Fruit fly (Drosophila melanogaster) whole organism, larva: ENCODE data around the gene CG15431.

Source experiments
- noc ChIP-seq: fragments of 200-800 bp; sonication (Bioruptor generic); optimal IDR thresholded peaks from 3 replicates; lab custom pipeline; 2019; ENCODE audit warnings: missing biosample characterization, mild to moderate bottlenecking, missing genetic modification characterization, moderate library complexity

Gene CG15431

DNA sequence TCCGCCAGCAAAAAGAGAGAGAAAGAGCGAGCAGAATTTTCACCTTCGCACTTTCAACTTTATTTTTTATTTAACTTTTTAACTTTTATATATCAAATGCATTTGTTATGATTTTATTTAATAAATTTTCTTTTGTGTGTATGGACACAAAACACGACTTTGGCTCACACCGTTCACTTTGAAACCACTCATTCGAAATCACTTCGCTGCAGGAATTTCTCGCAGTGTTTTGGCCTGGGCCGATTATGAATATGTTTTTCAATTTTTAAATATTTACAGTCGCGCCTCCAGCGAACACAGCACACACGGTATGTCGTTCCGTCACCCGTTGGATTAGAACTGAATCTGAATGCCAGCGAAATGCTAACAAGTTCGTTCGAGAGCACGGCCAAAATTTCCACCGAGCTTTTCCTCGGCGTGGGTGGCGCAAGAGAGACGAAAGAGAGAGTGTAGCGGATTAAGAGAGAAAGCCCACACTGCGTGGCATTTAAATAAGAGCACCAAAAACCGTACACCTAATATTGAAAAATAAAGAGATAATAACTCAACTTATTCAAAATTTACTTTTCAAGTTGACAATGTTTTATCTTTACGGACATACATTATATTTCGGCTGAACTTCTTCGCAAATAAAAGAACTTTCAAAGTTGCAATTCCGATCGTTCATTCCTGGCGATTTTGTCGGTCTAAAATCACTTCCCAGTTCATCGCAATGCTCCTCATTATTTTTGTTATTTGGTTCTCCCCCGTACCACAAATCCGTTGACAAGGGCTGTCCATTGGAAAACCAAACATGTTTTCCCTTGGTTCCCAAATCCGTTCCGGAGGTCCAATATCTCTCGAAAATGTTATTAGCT, at the start of gene CG15431:
TSS of gene CG15431 (minus strand) at position 402 of the 857 bp plus-strand sequence.
- no peak for TF ChIP-seq noc (tag; lab: Kevin White, UChicago)

DNA sequence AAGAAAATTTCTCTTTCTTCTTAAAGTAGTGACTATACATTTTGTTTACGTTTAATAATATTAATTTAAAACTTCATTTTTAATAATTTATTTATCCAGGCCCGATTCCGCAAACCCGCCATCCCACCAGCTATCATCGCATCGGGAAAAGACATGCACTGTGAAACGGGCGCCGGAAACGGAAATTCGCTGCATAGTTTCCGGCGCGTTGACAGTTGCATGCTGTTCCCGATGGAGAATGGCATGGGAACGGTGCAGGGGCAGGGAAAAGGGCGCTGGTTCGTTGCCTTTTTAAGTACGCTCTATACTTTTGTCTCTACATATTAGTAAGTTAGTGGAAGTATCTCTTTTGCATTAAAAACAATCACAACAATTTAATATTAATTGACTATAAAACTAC, 36.9 kb upstream of the CG15431 start:
- TF ChIP-seq noc (tag; lab: Kevin White, UChicago): no peak

- peak; percentile 2 for TF ChIP-seq noc (tag; lab: Kevin White, UChicago)
Observed at dm6 chr2L:4476672-4477273, 35.7 kb upstream of the CG15431 start, which contains the start of gene ine. Gene ine (minus strand): TSS chr2L:4477022.

DNA sequence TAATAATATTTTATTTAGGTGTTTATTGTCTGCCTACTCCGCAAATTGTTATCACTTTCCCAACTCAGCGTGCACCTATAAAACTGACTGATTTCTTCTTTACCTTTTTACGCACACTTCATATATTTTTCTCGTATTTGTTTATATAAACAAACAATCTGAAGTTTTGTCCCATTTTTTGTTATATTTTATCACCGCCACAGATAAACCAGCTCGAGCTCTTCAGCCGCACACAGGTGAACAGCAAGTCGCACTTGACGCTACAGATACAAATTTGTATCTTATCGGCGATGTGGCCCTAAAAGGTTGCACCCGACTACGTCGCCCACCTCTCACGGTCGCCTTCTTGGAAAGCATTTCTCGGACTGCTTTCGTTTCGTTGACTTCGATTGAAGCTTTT, 34.3 kb upstream of the CG15431 start:
- TF ChIP-seq noc (tag; lab: Kevin White, UChicago): peak; percentile 78

DNA sequence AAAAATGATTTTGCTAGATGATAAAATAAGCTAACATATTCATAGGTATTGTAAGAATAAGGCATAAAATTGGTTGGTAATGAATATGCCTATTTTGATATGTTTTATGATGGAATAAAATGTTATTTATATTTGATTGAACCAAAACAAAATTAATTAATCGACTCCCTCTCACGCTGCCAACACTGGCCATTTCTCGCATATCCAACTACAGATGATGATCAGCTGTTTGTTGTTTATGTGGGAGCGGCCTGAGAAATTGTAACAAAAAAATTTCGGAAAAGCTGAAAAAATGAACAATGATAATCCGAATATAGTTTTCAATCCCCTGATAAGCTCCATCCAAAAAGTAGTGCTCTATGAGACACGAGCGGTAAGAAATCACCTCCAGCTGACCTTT, 23.9 kb upstream of the CG15431 start, which contains the start of gene FIG4:
TSS of gene FIG4 (plus strand) at position 229 of the 400 bp plus-strand sequence.
- TF ChIP-seq noc (tag; lab: Kevin White, UChicago): no peak

DNA sequence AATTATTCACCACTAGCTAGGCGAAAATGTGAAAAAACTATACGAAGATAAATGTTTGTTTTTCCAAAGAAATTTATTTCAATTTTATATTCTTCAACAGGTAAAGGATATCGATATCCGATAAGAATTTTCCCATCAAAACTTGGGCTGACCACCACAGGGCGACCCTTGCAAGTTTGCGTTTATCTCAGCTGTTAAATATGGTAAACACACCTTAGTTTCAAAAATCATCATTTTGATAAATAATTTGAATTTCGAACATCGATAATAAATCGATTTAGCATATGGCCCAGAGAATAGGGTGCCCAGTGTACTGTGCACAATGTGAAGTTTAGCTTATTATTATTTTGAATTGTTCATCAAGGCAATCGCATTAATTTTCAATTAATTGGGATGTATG, 22.2 kb upstream of the CG15431 start, which contains the start of the genes CG15443 and Paris:
TSS of gene CG15443 (minus strand) at position 125 of the 400 bp plus-strand sequence.
TSS of gene Paris (plus strand) at position 289 of the 400 bp plus-strand sequence.
- TF ChIP-seq noc (tag; lab: Kevin White, UChicago): no peak

- TF ChIP-seq noc (tag; lab: Kevin White, UChicago): peak; percentile 56
Observed at dm6 chr2L:4459543-4459942, 18.5 kb upstream of the CG15431 start, which contains the start of the genes mRpL27 and CG15435. Gene mRpL27 (minus strand): TSS chr2L:4459638. Gene CG15435 (plus strand): TSS chr2L:4459729.

- peak; percentile 45 for TF ChIP-seq noc (tag; lab: Kevin White, UChicago)
Observed at dm6 chr2L:4458119-4459056, 17.3 kb upstream of the CG15431 start, which contains the start of gene RpL27A. Gene RpL27A (minus strand): TSS chr2L:4458364.

DNA sequence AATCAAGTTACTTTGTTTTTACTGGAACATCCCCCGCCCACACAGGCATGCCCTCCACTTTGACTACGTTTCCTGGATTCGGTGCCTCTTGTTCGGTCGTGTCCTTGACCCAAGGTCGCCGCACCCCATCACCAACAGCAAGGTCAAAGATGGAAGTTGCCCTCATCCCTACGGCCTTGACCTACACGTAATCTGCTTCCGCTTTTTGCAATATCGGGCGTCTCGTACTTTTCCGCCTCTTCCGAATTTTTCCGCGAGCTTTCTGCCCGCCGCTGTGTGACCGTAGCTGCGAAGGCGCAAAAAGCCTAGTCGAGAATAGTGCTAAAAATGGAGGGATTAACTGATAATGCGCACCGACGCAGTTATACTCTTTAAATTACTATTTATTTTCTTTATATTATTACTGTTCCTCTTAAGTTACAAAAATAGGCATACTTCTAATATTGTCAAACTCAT, 15.5 kb upstream of the CG15431 start, which contains the start of gene Gs1l:
TSS of gene Gs1l (minus strand) at position 269 of the 456 bp plus-strand sequence.
- no peak for TF ChIP-seq noc (tag; lab: Kevin White, UChicago)

- no peak for TF ChIP-seq noc (tag; lab: Kevin White, UChicago)
Observed at dm6 chr2L:4454009-4454689, 13.1 kb upstream of the CG15431 start, which contains the start of the genes Secp43 and ND-B8. Gene Secp43 (minus strand): TSS chr2L:4454453. Gene ND-B8 (plus strand): TSS chr2L:4454626.

dm6 chr2L:4452798-4453197, 11.7 kb upstream of the CG15431 start, which contains the start of gene CG15439:
Gene CG15439 (minus strand): TSS chr2L:4453038.
- no peak for TF ChIP-seq noc (tag; lab: Kevin White, UChicago)

dm6 chr2L:4448582-4449016, 7.5 kb upstream of the CG15431 start, which contains the start of gene MFS18:
Gene MFS18 (minus strand): TSS chr2L:4448635.
- peak; percentile 91 for TF ChIP-seq noc (tag; lab: Kevin White, UChicago)

DNA sequence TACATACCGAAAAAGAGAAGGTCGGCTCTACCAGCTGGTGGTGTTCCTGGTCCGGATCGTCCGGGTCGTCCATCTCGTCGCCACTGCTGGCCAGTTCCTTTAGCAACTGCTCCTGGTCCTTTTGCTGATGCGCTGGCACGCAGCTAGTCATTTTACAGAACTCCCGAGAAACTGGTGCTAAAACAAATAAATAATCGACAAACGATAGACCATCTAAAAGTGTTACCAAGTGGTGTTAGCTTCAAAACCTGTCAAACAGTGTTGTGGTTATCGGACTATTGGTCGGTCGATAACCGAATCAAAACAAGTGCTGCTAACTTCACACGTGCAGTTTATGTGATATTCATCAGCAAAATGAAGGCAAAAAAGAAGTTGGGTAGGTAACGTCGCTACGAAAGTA, 3.4 kb upstream of the CG15431 start, which contains the start of the genes morgue and Elp3:
TSS of gene morgue (minus strand) at position 224 of the 400 bp plus-strand sequence.
TSS of gene Elp3 (plus strand) at position 276 of the 400 bp plus-strand sequence.
- no peak for TF ChIP-seq noc (tag; lab: Kevin White, UChicago)
